Worm (Caenorhabditis elegans) whole organism, early embryonic: ENCODE data around the gene F53F4.11.

Experiments
- F13C5.2 ChIP-seq: sonication (generic microtip); optimal IDR thresholded peaks from 2 replicates; lab custom pipeline; 2017; ENCODE audit warnings: mild to moderate bottlenecking, missing genetic modification characterization, inconsistent platforms, missing compliant biosample characterization
- ama-1 ChIP-seq: fragments of 150-350 bp; optimal IDR thresholded peaks from 2 replicates; lab custom pipeline; 2014
- ceh-13 ChIP-seq: fragments of 200-800 bp; sonication (Bioruptor generic); optimal IDR thresholded peaks from 2 replicates; lab custom pipeline; 2018; ENCODE audit warnings: mild to moderate bottlenecking, missing genetic modification characterization, missing compliant biosample characterization
- hnd-1 ChIP-seq: sonication (generic microtip); optimal IDR thresholded peaks from 2 replicates; lab custom pipeline; 2016; ENCODE audit warnings: missing genetic modification characterization, missing compliant biosample characterization
- scrt-1 ChIP-seq: fragments of 200-800 bp; sonication (Bioruptor generic); IDR thresholded peaks from 2 replicates; pipeline ENCODE4 v1.3.6; 2022; ENCODE audit warnings: missing genetic modification characterization, missing compliant biosample characterization
- sea-1 ChIP-seq: fragments of 200-800 bp; sonication (Bioruptor generic); conservative IDR thresholded peaks from 2 replicates; pipeline ENCODE4 v1.3.6; 2022; ENCODE audit warnings: missing genetic modification characterization, missing compliant biosample characterization
- tbx-37 ChIP-seq: fragments of 200-800 bp; sonication (Bioruptor generic); conservative IDR thresholded peaks from 2 replicates; pipeline ENCODE4 v1.3.6; 2022; ENCODE audit warnings: missing genetic modification reagents, missing genetic modification characterization, missing compliant biosample characterization
- tra-4 ChIP-seq: sonication (generic microtip); optimal IDR thresholded peaks from 2 replicates; lab custom pipeline; 2017; ENCODE audit warnings: missing genetic modification characterization, missing compliant biosample characterization

- TF ChIP-seq tbx-37 (GFP tag; lab: Robert Waterston, UW) = no peak
- TF ChIP-seq hnd-1 = no peak
- TF ChIP-seq ama-1 = no peak
- no peak for TF ChIP-seq sea-1
- no peak for TF ChIP-seq tra-4 (tag; lab: Kevin White, UChicago)
- no peak for TF ChIP-seq ceh-13 (GFP tag; lab: Kevin White, UChicago)
- TF ChIP-seq F13C5.2 (tag; lab: Kevin White, UChicago) = no peak
- TF ChIP-seq scrt-1 (GFP tag; lab: Robert Waterston, UW) = no peak
Observed at ce11 chrV:13664340-13664916, 40.1 kb upstream of the F53F4.11 start.
